Worm (Caenorhabditis elegans): ENCODE results near the gene F55G7.3.

DNA sequence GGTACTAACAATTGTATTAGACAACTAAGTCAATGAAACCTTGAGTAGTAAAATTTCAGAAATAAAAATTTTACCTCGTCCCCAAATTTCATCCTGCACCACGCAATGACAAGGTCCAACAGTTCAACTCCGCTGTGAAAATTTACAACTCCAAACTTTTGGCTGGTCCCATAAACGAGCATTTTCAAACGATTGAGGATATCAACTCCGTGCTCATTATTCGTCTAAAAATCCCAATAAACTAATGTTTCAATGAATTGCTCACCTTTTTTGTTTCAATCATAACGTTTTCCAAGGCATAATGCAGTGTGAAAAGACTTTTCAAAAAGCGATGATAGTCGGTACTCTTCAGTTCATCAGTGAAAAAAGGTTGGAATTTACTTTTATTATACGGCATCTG lies 35.2 kb downstream of the F55G7.3 start:
- no peak for TF ChIP-seq lin-13 (GFP tag; optimal IDR thresholded peaks at IDR 0.05)
- TF ChIP-seq nhr-28 (tag; optimal IDR thresholded peaks at IDR 0.05), result no peak
- no peak for TF ChIP-seq efl-1 (optimal IDR thresholded peaks at IDR 0.05)
- TF ChIP-seq efl-1 (GFP tag; optimal IDR thresholded peaks at IDR 0.05 in 1 of 2), result no peak
- TF ChIP-seq tlp-1 (tag; optimal IDR thresholded peaks at IDR 0.05), result no peak
- TF ChIP-seq nhr-84 (tag; optimal IDR thresholded peaks at IDR 0.05), result no peak
- no peak for TF ChIP-seq lin-15B (tag; optimal IDR thresholded peaks at IDR 0.05)
- TF ChIP-seq alr-1 (tag; optimal IDR thresholded peaks at IDR 0.05; ENCODE audit: borderline replicate concordance), result no peak
- no peak for TF ChIP-seq unc-62 (GFP tag; optimal IDR thresholded peaks at IDR 0.05)
